Fruit fly (Drosophila melanogaster): Measurements from ENCODE around the gene HDAC11.

The HDAC11 gene

dm6 chr3R:24816993-24817854, 38.8 kb downstream of the HDAC11 start, which contains the start of the genes CG5808 and Saf-B (continued):
- TF ChIP-seq hbn (GFP tag; IDR thresholded peaks at IDR 0.05; ENCODE audit: partially characterized antibody) (peak; percentile 67), lbe (GFP tag; optimal IDR thresholded peaks at IDR 0.05) (no peak), vfl (GFP tag; optimal IDR thresholded peaks at IDR 0.05) (no peak), MESR4 (GFP tag; optimal IDR thresholded peaks at IDR 0.05) (peak; percentile 98), Side (GFP tag; optimal IDR thresholded peaks at IDR 0.05) (no peak), mld (GFP tag; IDR thresholded peaks at IDR 0.05; ENCODE audit: partially characterized antibody) (peak; percentile 50; the same call in 2 of the 3 replicates), CkIIα-i1 (GFP tag; IDR thresholded peaks at IDR 0.05) (peak; percentile 72), wdn (GFP tag; IDR thresholded peaks at IDR 0.05) (no peak), gro (GFP tag; optimal IDR thresholded peaks at IDR 0.05) (no peak), CG10147 (GFP tag; optimal IDR thresholded peaks at IDR 0.05) (no peak), zen2 (GFP tag; IDR thresholded peaks at IDR 0.05; ENCODE audit: partially characterized antibody) (peak; percentile 69), CG1602 (GFP tag; optimal IDR thresholded peaks at IDR 0.05) (peak; percentile 17), CG10321 (GFP tag; IDR thresholded peaks at IDR 0.05) (no peak), inv (GFP tag; IDR thresholded peaks at IDR 0.05; ENCODE audit: partially characterized antibody) (peak; percentile 75), CG15269 (tag; optimal IDR thresholded peaks at IDR 0.05) (no peak), Dad (GFP tag; optimal IDR thresholded peaks at IDR 0.05) (no peak), lmd (GFP tag; IDR thresholded peaks at IDR 0.05) (peak; percentile 57), E2f1 (GFP tag; IDR thresholded peaks at IDR 0.05) (peak; percentile 59), CG16813 (GFP tag; IDR thresholded peaks at IDR 0.05; ENCODE audit: partially characterized antibody) (peak; percentile 90), tx (GFP tag; optimal IDR thresholded peaks at IDR 0.05) (no peak), ro (GFP tag; IDR thresholded peaks at IDR 0.05) (no peak), scrt (GFP tag; optimal IDR thresholded peaks at IDR 0.05) (no peak), CG12236 (GFP tag; optimal IDR thresholded peaks at IDR 0.05) (no peak), CG18619 (GFP tag; optimal IDR thresholded peaks at IDR 0.05) (no peak), CG7928 (GFP tag; optimal IDR thresholded peaks at IDR 0.05) (peak; percentile 18), nmo (GFP tag; optimal IDR thresholded peaks at IDR 0.05) (peak; percentile 85), CG17186 (GFP tag; optimal IDR thresholded peaks at IDR 0.05) (no peak), unpg (GFP tag; optimal IDR thresholded peaks at IDR 0.05) (no peak), CG33213 (GFP tag; optimal IDR thresholded peaks at IDR 0.05) (no peak), Bteb2 (GFP tag; optimal IDR thresholded peaks at IDR 0.05) (no peak), bsh (GFP tag; optimal IDR thresholded peaks at IDR 0.05) (no peak), CHES-1-like (GFP tag; optimal IDR thresholded peaks at IDR 0.05) (no peak), Optix (GFP tag; IDR thresholded peaks at IDR 0.05) (no peak), Tbp (GFP tag; optimal IDR thresholded peaks at IDR 0.05) (no peak), Xrp1 (GFP tag; IDR thresholded peaks at IDR 0.05) (peak; percentile 49; the same call in 1 of the 2 replicates), CG30431 (GFP tag; optimal IDR thresholded peaks at IDR 0.05) (no peak), CG12391 (tag; optimal IDR thresholded peaks at IDR 0.05) (peak; percentile 69), trem (tag; optimal IDR thresholded peaks at IDR 0.05) (peak; percentile 68), CG17612 (GFP tag; IDR thresholded peaks at IDR 0.05) (no peak), Dbx (GFP tag; IDR thresholded peaks at IDR 0.05) (peak; percentile 44; the same call in 2 of the 3 replicates), ara (GFP tag; IDR thresholded peaks at IDR 0.05) (no peak), btn (GFP tag; optimal IDR thresholded peaks at IDR 0.05) (no peak), odd (GFP tag; optimal IDR thresholded peaks at IDR 0.05) (no peak), dmrt11E (tag; optimal IDR thresholded peaks at IDR 0.05) (peak; percentile 29), Aef1 (GFP tag; IDR thresholded peaks at IDR 0.05) (peak; percentile 42), zf30C (GFP tag; optimal IDR thresholded peaks at IDR 0.05) (no peak), tll (GFP tag; optimal IDR thresholded peaks at IDR 0.05) (no peak), CG17912 (GFP tag; optimal IDR thresholded peaks at IDR 0.05) (no peak), Atf3 (GFP tag; optimal IDR thresholded peaks at IDR 0.05) (no peak)
